Worm (Caenorhabditis elegans): Measurements from ENCODE around the gene lec-6.

DNA sequence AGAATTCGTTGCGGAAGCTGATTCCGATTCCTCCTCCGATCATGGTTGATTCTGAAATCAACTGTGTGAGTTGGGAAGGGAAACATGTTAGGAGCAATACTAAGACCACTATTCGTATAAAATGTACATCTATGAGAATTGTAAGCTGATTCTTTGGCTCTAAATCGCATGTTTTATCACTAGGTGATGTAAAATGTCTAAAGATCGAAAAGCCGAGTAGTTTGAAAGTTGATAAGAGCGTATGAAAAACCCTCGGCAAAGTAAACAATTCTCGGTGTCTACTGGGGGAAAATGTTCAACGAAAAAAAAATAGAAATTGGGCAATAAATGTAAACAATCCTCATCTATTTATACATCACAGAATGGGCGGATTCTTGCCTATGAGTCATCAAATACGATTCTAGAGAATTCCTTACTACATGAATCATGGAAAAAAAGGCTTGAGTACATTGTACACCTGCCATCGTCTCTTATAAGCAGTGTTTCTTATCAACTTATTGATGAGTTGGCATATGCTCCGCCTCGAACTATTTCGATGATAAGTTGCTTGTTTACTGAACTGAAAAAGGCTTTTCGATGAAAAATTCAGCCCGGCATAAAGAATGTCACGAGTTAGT lies at the start of gene lec-6:
- TF ChIP-seq nhr-237 (tag; optimal IDR thresholded peaks at IDR 0.05) (no peak), ZK546.5 (tag; optimal IDR thresholded peaks at IDR 0.05) (no peak), nfya-1 (tag; optimal IDR thresholded peaks at IDR 0.05; ENCODE audit: insufficient read depth) (no peak), unc-62 (GFP tag; optimal IDR thresholded peaks at IDR 0.05) (no peak), aly-2 (tag; optimal IDR thresholded peaks at IDR 0.05) (no peak), ceh-82 (tag; optimal IDR thresholded peaks at IDR 0.05) (no peak), daf-12 (tag; optimal IDR thresholded peaks at IDR 0.05) (no peak), elt-1 (tag; optimal IDR thresholded peaks at IDR 0.05) (no peak), ceh-9 (tag; optimal IDR thresholded peaks at IDR 0.05) (no peak), skn-1 (tag; optimal IDR thresholded peaks at IDR 0.05) (peak; percentile 56)

All from whole organism, L3 larva.